Fruit fly (Drosophila melanogaster) whole organism, wandering third instar larva: ENCODE data around the gene CG32488.

Experiments
- CG32264 ChIP-seq: fragments of 200-800 bp; sonication (Bioruptor generic); optimal IDR thresholded peaks from 2 replicates; lab custom pipeline; 2016; ENCODE audit warnings: missing biosample characterization, missing genetic modification characterization
- CG9705 ChIP-seq: fragments of 200-800 bp; sonication (Bioruptor generic); optimal IDR thresholded peaks from 2 replicates; lab custom pipeline; 2018; ENCODE audit warnings: missing biosample characterization, mild to moderate bottlenecking, missing genetic modification characterization
- CrebA ChIP-seq: fragments of 200-800 bp; sonication (Bioruptor generic); optimal IDR thresholded peaks from 2 replicates; lab custom pipeline; 2016; ENCODE audit warnings: missing biosample characterization, mild to moderate bottlenecking, missing genetic modification characterization, borderline replicate concordance
- Dfd ChIP-seq: fragments of >200 bp; optimal IDR thresholded peaks from 2 replicates; lab custom pipeline; 2017; ENCODE audit warnings: missing biosample characterization, missing genetic modification characterization
- Dif ChIP-seq: fragments of 200-275, 200-300 bp; sonication (Bioruptor generic); optimal IDR thresholded peaks from 2 replicates; lab custom pipeline; 2018; ENCODE audit warnings: missing biosample characterization, missing genetic modification characterization; ENCODE audit not compliant: partially characterized antibody
- Hnf4 ChIP-seq: fragments of 200-800 bp; sonication (Bioruptor generic); optimal IDR thresholded peaks from 2 replicates; lab custom pipeline; 2016; ENCODE audit warnings: missing biosample characterization, mild to moderate bottlenecking, missing genetic modification characterization
- Mio ChIP-seq: sonication (Bioruptor generic); optimal IDR thresholded peaks from 2 replicates; lab custom pipeline; 2016; ENCODE audit warnings: missing biosample characterization, missing genetic modification characterization
- Myc ChIP-seq: fragments of >200 bp; optimal IDR thresholded peaks from 2 replicates; lab custom pipeline; 2017
- N ChIP-seq: fragments of >200 bp; optimal IDR thresholded peaks from 2 replicates; lab custom pipeline; 2018; ENCODE audit warnings: missing biosample characterization, missing external identifiers, missing genetic modification characterization
- Rel ChIP-seq, 2 experiments: fragments of 200-800 bp; sonication (Bioruptor generic) in 1 of 2; optimal IDR thresholded peaks; 2 replicates in 1 of 2; 3 replicates in 1 of 2; lab custom pipeline; 2016 to 2019; ENCODE audit warnings: mild to moderate bottlenecking in 2 of 2, missing biosample characterization in 2 of 2, missing genetic modification characterization in 2 of 2, moderate library complexity in 1 of 2
- Sp1 ChIP-seq: fragments of 200-800 bp; sonication (Bioruptor generic); optimal IDR thresholded peaks from 3 replicates; lab custom pipeline; 2019; ENCODE audit warnings: missing biosample characterization, mild to moderate bottlenecking, missing genetic modification characterization, moderate library complexity
- brk ChIP-seq: fragments of 200-800 bp; sonication (Bioruptor generic); optimal IDR thresholded peaks from 2 replicates; lab custom pipeline; 2016; ENCODE audit warnings: missing biosample characterization, mild to moderate bottlenecking, missing genetic modification characterization
- dl ChIP-seq, 2 experiments: fragments of 175-275, 200-275 bp in 1 of 2; fragments of 200-275 bp in 1 of 2; sonication (Bioruptor generic); optimal IDR thresholded peaks; lab custom pipeline; 2018; ENCODE audit warnings: mild to moderate bottlenecking in 2 of 2, missing biosample characterization in 2 of 2, missing genetic modification characterization in 2 of 2, moderate library complexity in 2 of 2; ENCODE audit not compliant: partially characterized antibody in 2 of 2, insufficient read depth in 1 of 2
- dmrt93B ChIP-seq: fragments of 200-800 bp; sonication (Bioruptor generic); optimal IDR thresholded peaks from 2 replicates; lab custom pipeline; 2018; ENCODE audit warnings: missing biosample characterization, mild to moderate bottlenecking, missing genetic modification characterization
- foxo ChIP-seq, 2 experiments: fragments of 200-800 bp; sonication (Bioruptor generic); optimal IDR thresholded peaks; 2 replicates in 1 of 2; 3 replicates in 1 of 2; lab custom pipeline; 2016 to 2017; ENCODE audit warnings: missing biosample characterization in 2 of 2, missing genetic modification characterization in 2 of 2
- h ChIP-seq: fragments of 200-800 bp; sonication (Bioruptor generic); optimal IDR thresholded peaks from 3 replicates; lab custom pipeline; 2016; ENCODE audit warnings: missing biosample characterization, mild to moderate bottlenecking, missing genetic modification characterization
- pan ChIP-seq: fragments of >200 bp; optimal IDR thresholded peaks from 2 replicates; lab custom pipeline; 2017
- psq ChIP-seq: fragments of 200-800 bp; sonication (Bioruptor generic); optimal IDR thresholded peaks from 3 replicates; lab custom pipeline; 2017; ENCODE audit warnings: missing biosample characterization, mild to moderate bottlenecking, missing genetic modification characterization, moderate library complexity
- rgr ChIP-seq: fragments of 200-800 bp; sonication (Bioruptor generic); optimal IDR thresholded peaks from 3 replicates; lab custom pipeline; 2016; ENCODE audit warnings: missing biosample characterization, mild to moderate bottlenecking, missing genetic modification characterization
- sage ChIP-seq: fragments of 200-800 bp; sonication (Bioruptor generic); optimal IDR thresholded peaks from 2 replicates; lab custom pipeline; 2016; ENCODE audit warnings: missing biosample characterization, mild to moderate bottlenecking, missing genetic modification characterization
- sv ChIP-seq: fragments of 200-800 bp; sonication (Bioruptor generic); optimal IDR thresholded peaks from 3 replicates; lab custom pipeline; 2016; ENCODE audit warnings: missing biosample characterization, missing genetic modification characterization
- tai ChIP-seq: sonication (Bioruptor generic); optimal IDR thresholded peaks from 2 replicates; lab custom pipeline; 2016; ENCODE audit warnings: missing biosample characterization, missing genetic modification characterization
- usp ChIP-seq: fragments of >200 bp; optimal IDR thresholded peaks from 2 replicates; lab custom pipeline; 2017; ENCODE audit warnings: missing biosample characterization, missing genetic modification characterization

The CG32488 gene

dm6 chr3L:2987749-2988148, 28.1 kb downstream of the CG32488 start:
- TF ChIP-seq pan (lab: Kevin White, UChicago) (no peak), Mio (no peak), Hnf4 (GFP tag; lab: Kevin White, UChicago) (no peak), sage (no peak), rgr (GFP tag; lab: Kevin White, UChicago) (no peak), CG32264 (GFP tag; lab: Kevin White, UChicago) (no peak), sv (no peak), Rel (GFP tag; optimal IDR thresholded peaks at IDR 0.05; lab: Kevin White, UChicago) (no peak), Rel (tag; optimal IDR thresholded peaks at IDR 0.05; lab: Kevin White, UChicago) (no peak), foxo (GFP tag; optimal IDR thresholded peaks at IDR 0.05; lab: Kevin White, UChicago) (no peak), CG9705 (no peak), Myc (lab: Kevin White, UChicago) (no peak), Sp1 (GFP tag; lab: Kevin White, UChicago) (no peak), h (GFP tag; lab: Kevin White, UChicago) (no peak), tai (GFP tag; lab: Kevin White, UChicago) (no peak), brk (no peak), usp (no peak), N (GFP tag; lab: Kevin White, UChicago) (no peak), Dfd (GFP tag; lab: Kevin White, UChicago) (no peak)

- TF ChIP-seq pan (lab: Kevin White, UChicago): no peak
- no peak for TF ChIP-seq dl (GFP tag; optimal IDR thresholded peaks at IDR 0.05; lab: Kevin White, UChicago; ENCODE audit: insufficient read depth in 1 of 2, partially characterized antibody in 2 of 2)
- no peak for TF ChIP-seq dmrt93B (GFP tag; lab: Kevin White, UChicago)
These were observed 29.6 kb downstream of the CG32488 start for dm6 chr3L:2986302-2986701.

dm6 chr3L:2980856-2981255, 35.0 kb downstream of the CG32488 start, which contains the start of gene CPT2:
CPT2 (plus strand) TSS chr3L:2981022.
- no peak for TF ChIP-seq Dif (GFP tag; lab: Kevin White, UChicago)
- peak; percentile 30 for TF ChIP-seq Myc (lab: Kevin White, UChicago)
- TF ChIP-seq psq (GFP tag; lab: Kevin White, UChicago): no peak
- no peak for TF ChIP-seq sv
- peak; percentile 38 for TF ChIP-seq CrebA (GFP tag; lab: Kevin White, UChicago)
- TF ChIP-seq rgr (GFP tag; lab: Kevin White, UChicago): peak; percentile 8
- TF ChIP-seq Hnf4 (GFP tag; lab: Kevin White, UChicago): peak; percentile 40
- no peak for TF ChIP-seq dl (GFP tag; optimal IDR thresholded peaks at IDR 0.05; lab: Kevin White, UChicago; ENCODE audit: insufficient read depth in 1 of 2, partially characterized antibody in 2 of 2)
- TF ChIP-seq Rel (GFP tag; optimal IDR thresholded peaks at IDR 0.05; lab: Kevin White, UChicago): no peak
- no peak for TF ChIP-seq Rel (tag; optimal IDR thresholded peaks at IDR 0.05; lab: Kevin White, UChicago)
